Fruit fly (Drosophila melanogaster): ENCODE data around the gene CG10555.

Gene CG10555

dm6 chrX:8444883-8445572, 46.3 kb downstream of the CG10555 start (continued):
- TF ChIP-seq E2f1 (GFP tag; IDR thresholded peaks at IDR 0.05) (no peak), sisA (GFP tag; IDR thresholded peaks at IDR 0.05) (peak; percentile 23; the same call in 1 of the 2 replicates), NC2β (GFP tag; optimal IDR thresholded peaks at IDR 0.05) (no peak), CG8765 (GFP tag; IDR thresholded peaks at IDR 0.05) (no peak), CHES-1-like (GFP tag; optimal IDR thresholded peaks at IDR 0.05) (no peak), tio (GFP tag; optimal IDR thresholded peaks at IDR 0.05) (no peak), sob (GFP tag; IDR thresholded peaks at IDR 0.05) (no peak), CG6254 (GFP tag; optimal IDR thresholded peaks at IDR 0.05) (peak; percentile 25), slou (GFP tag; optimal IDR thresholded peaks at IDR 0.05) (no peak), CG12391 (tag; optimal IDR thresholded peaks at IDR 0.05) (peak; percentile 83), Nf-YB (GFP tag; optimal IDR thresholded peaks at IDR 0.05) (peak; percentile 53), D (optimal IDR thresholded peaks at IDR 0.05) (no peak), D (GFP tag; optimal IDR thresholded peaks at IDR 0.05) (no peak), tup (GFP tag; optimal IDR thresholded peaks at IDR 0.05) (no peak), CG7786 (GFP tag; optimal IDR thresholded peaks at IDR 0.05) (no peak), Kr (GFP tag; optimal IDR thresholded peaks at IDR 0.05) (no peak), HmgD (GFP tag; optimal IDR thresholded peaks at IDR 0.05) (no peak), NK7.1 (GFP tag; optimal IDR thresholded peaks at IDR 0.05) (no peak), Rfx (GFP tag; IDR thresholded peaks at IDR 0.05) (peak; percentile 60), fru (optimal IDR thresholded peaks at IDR 0.05) (no peak), Max (GFP tag; optimal IDR thresholded peaks at IDR 0.05) (no peak), CG8944 (GFP tag; optimal IDR thresholded peaks at IDR 0.05) (no peak), NC2α (GFP tag; optimal IDR thresholded peaks at IDR 0.05) (no peak), stc (GFP tag; IDR thresholded peaks at IDR 0.05) (peak; percentile 65), knrl (GFP tag; IDR thresholded peaks at IDR 0.05; ENCODE audit: partially characterized antibody) (no peak), Hmr (GFP tag; optimal IDR thresholded peaks at IDR 0.05) (peak; percentile 46), fd64A (GFP tag; optimal IDR thresholded peaks at IDR 0.05) (no peak), Atf-2 (GFP tag; optimal IDR thresholded peaks at IDR 0.05) (no peak), danr (GFP tag; IDR thresholded peaks at IDR 0.05) (no peak), btn (GFP tag; optimal IDR thresholded peaks at IDR 0.05) (no peak), fd96Cb (tag; optimal IDR thresholded peaks at IDR 0.05) (peak; percentile 72), ara (GFP tag; IDR thresholded peaks at IDR 0.05) (no peak), ems (GFP tag; optimal IDR thresholded peaks at IDR 0.05) (no peak), CG4282 (GFP tag; optimal IDR thresholded peaks at IDR 0.05) (no peak), sim (GFP tag; IDR thresholded peaks at IDR 0.05) (peak; percentile 32; the same call in 1 of the 2 replicates), CG18619 (GFP tag; optimal IDR thresholded peaks at IDR 0.05) (no peak), eve (GFP tag; optimal IDR thresholded peaks at IDR 0.05) (no peak), Dbx (GFP tag; IDR thresholded peaks at IDR 0.05) (0 out of 3 replicates have a peak, but pooled peaks have one; percentile 19), toy (GFP tag; IDR thresholded peaks at IDR 0.05) (no peak), Nf-YC (tag; optimal IDR thresholded peaks at IDR 0.05) (peak; percentile 27), ken (GFP tag; IDR thresholded peaks at IDR 0.05) (no peak), pum (GFP tag; optimal IDR thresholded peaks at IDR 0.05) (no peak), CG32767 (GFP tag; IDR thresholded peaks at IDR 0.05) (no peak), CG11695 (GFP tag; IDR thresholded peaks at IDR 0.05) (0 out of 3 replicates have a peak, but pooled peaks have one; percentile 57), CG12659 (GFP tag; optimal IDR thresholded peaks at IDR 0.05) (peak; percentile 46), ato (GFP tag; IDR thresholded peaks at IDR 0.05; ENCODE audit: partially characterized antibody) (no peak), CG6791 (GFP tag; IDR thresholded peaks at IDR 0.05; ENCODE audit: partially characterized antibody) (no peak), CG17186 (GFP tag; optimal IDR thresholded peaks at IDR 0.05) (no peak), Mad (GFP tag; optimal IDR thresholded peaks at IDR 0.05) (no peak), lov (optimal IDR thresholded peaks at IDR 0.05) (no peak), lov (GFP tag; IDR thresholded peaks at IDR 0.05) (no peak), Ets97D (GFP tag; optimal IDR thresholded peaks at IDR 0.05) (no peak)
